Worm (Caenorhabditis elegans): Measurements from ENCODE around the gene rdy-2.

Gene rdy-2

ce11 chrV:13600882-13601281 lies at the start of gene rdy-2:
rdy-2 (minus strand) TSS chrV:13600982.
- TF ChIP-seq dao-5 (tag; optimal IDR thresholded peaks at IDR 0.05) (no peak), W03F9.2 (tag; optimal IDR thresholded peaks at IDR 0.05) (no peak), him-1 (tag; optimal IDR thresholded peaks at IDR 0.05) (no peak)

- TF ChIP-seq dao-5 (tag; optimal IDR thresholded peaks at IDR 0.05) (peak; percentile 7), him-1 (tag; optimal IDR thresholded peaks at IDR 0.05) (no peak)
Observed at ce11 chrV:13649730-13650349, 49.1 kb upstream of the rdy-2 start, which contains the start of gene H37A05.4. H37A05.4 (minus strand) TSS chrV:13649780.

- TF ChIP-seq W03F9.2 (tag; optimal IDR thresholded peaks at IDR 0.05) (no peak), dao-5 (tag; optimal IDR thresholded peaks at IDR 0.05) (no peak), him-1 (tag; optimal IDR thresholded peaks at IDR 0.05) (no peak)
Observed at ce11 chrV:13647617-13648016, 46.8 kb upstream of the rdy-2 start.

- TF ChIP-seq dao-5 (tag; optimal IDR thresholded peaks at IDR 0.05): no peak
- no peak for TF ChIP-seq him-1 (tag; optimal IDR thresholded peaks at IDR 0.05)
- no peak for TF ChIP-seq W03F9.2 (tag; optimal IDR thresholded peaks at IDR 0.05)
Observed at ce11 chrV:13647185-13647584, 46.4 kb upstream of the rdy-2 start.

- TF ChIP-seq him-1 (tag; optimal IDR thresholded peaks at IDR 0.05) (no peak), W03F9.2 (tag; optimal IDR thresholded peaks at IDR 0.05) (no peak), dao-5 (tag; optimal IDR thresholded peaks at IDR 0.05) (no peak)
Observed at ce11 chrV:13645848-13646578, 45.2 kb upstream of the rdy-2 start.

- TF ChIP-seq W03F9.2 (tag; optimal IDR thresholded peaks at IDR 0.05) (no peak), him-1 (tag; optimal IDR thresholded peaks at IDR 0.05) (no peak), dao-5 (tag; optimal IDR thresholded peaks at IDR 0.05) (no peak)
Observed at ce11 chrV:13638040-13638439, 37.3 kb upstream of the rdy-2 start.

ce11 chrV:13636411-13636810 lies 35.6 kb upstream of the rdy-2 start:
- no peak for TF ChIP-seq W03F9.2 (tag; optimal IDR thresholded peaks at IDR 0.05)
- TF ChIP-seq him-1 (tag; optimal IDR thresholded peaks at IDR 0.05): no peak
- no peak for TF ChIP-seq dao-5 (tag; optimal IDR thresholded peaks at IDR 0.05)

- TF ChIP-seq him-1 (tag; optimal IDR thresholded peaks at IDR 0.05): no peak
Observed at ce11 chrV:13634149-13634548, 33.4 kb upstream of the rdy-2 start, which contains the start of gene H37A05.2. H37A05.2 (minus strand) TSS chrV:13634249.

- TF ChIP-seq him-1 (tag; optimal IDR thresholded peaks at IDR 0.05) (no peak), W03F9.2 (tag; optimal IDR thresholded peaks at IDR 0.05) (no peak), dao-5 (tag; optimal IDR thresholded peaks at IDR 0.05) (no peak)
Observed at ce11 chrV:13627103-13627623, 26.4 kb upstream of the rdy-2 start, which contains the start of gene sde-2. sde-2 (plus strand) TSS chrV:13627573.

- TF ChIP-seq dao-5 (tag; optimal IDR thresholded peaks at IDR 0.05): no peak
- no peak for TF ChIP-seq him-1 (tag; optimal IDR thresholded peaks at IDR 0.05)
- no peak for TF ChIP-seq W03F9.2 (tag; optimal IDR thresholded peaks at IDR 0.05)
Observed at ce11 chrV:13625517-13626097, 24.8 kb upstream of the rdy-2 start, which contains the start of the genes nduv-2 and F53F4.12. nduv-2 (minus strand) TSS chrV:13625567. F53F4.12 (plus strand) TSS chrV:13626047.

- TF ChIP-seq him-1 (tag; optimal IDR thresholded peaks at IDR 0.05) (no peak), W03F9.2 (tag; optimal IDR thresholded peaks at IDR 0.05) (no peak), dao-5 (tag; optimal IDR thresholded peaks at IDR 0.05) (no peak)
Observed at ce11 chrV:13624424-13624823, 23.6 kb upstream of the rdy-2 start, which contains the start of gene F53F4.11. F53F4.11 (minus strand) TSS chrV:13624524.

ce11 chrV:13621720-13622119 lies 20.9 kb upstream of the rdy-2 start, which contains the start of gene F53F4.16:
F53F4.16 (minus strand) TSS chrV:13621820.
- no peak for TF ChIP-seq W03F9.2 (tag; optimal IDR thresholded peaks at IDR 0.05)
- no peak for TF ChIP-seq dao-5 (tag; optimal IDR thresholded peaks at IDR 0.05)
- no peak for TF ChIP-seq him-1 (tag; optimal IDR thresholded peaks at IDR 0.05)

ce11 chrV:13620676-13621075 lies 19.9 kb upstream of the rdy-2 start, which contains the start of gene F53F4.15:
F53F4.15 (plus strand) TSS chrV:13620976.
- no peak for TF ChIP-seq W03F9.2 (tag; optimal IDR thresholded peaks at IDR 0.05)
- no peak for TF ChIP-seq him-1 (tag; optimal IDR thresholded peaks at IDR 0.05)
- no peak for TF ChIP-seq dao-5 (tag; optimal IDR thresholded peaks at IDR 0.05)

ce11 chrV:13619752-13620151 lies 19.0 kb upstream of the rdy-2 start, which contains the start of gene srd-11:
srd-11 (minus strand) TSS chrV:13619852.
- TF ChIP-seq him-1 (tag; optimal IDR thresholded peaks at IDR 0.05): no peak
- no peak for TF ChIP-seq W03F9.2 (tag; optimal IDR thresholded peaks at IDR 0.05)
- no peak for TF ChIP-seq dao-5 (tag; optimal IDR thresholded peaks at IDR 0.05)

Data from whole organism, L4/young adult.